Fruit fly (Drosophila melanogaster) whole organism, embryonic: ENCODE data around the gene Pld3.
A peak's percentile ranks its signal among the peaks of the same experiment; 100 is the strongest.

Source experiments
- ATbp ChIP-seq: fragments of 200-800 bp; sonication (Bioruptor generic); optimal IDR thresholded peaks from 2 replicates; lab custom pipeline; 2017; ENCODE audit warnings: missing biosample characterization, mild to moderate bottlenecking, missing genetic modification characterization, missing genetic modification reagents
- Awh ChIP-seq: fragments of 200-800 bp; sonication (Bioruptor generic); IDR thresholded peaks from 2 replicates; pipeline ENCODE4, ENCODE4 v1.3.6; 2022; ENCODE audit warnings: missing biosample characterization, missing genetic modification characterization
- B-H2 ChIP-seq: fragments of 200-800 bp; sonication (Bioruptor generic); optimal IDR thresholded peaks from 2 replicates; lab custom pipeline; 2018; ENCODE audit warnings: missing biosample characterization, mild to moderate bottlenecking, missing genetic modification characterization
- BtbVII ChIP-seq: fragments of 200-800 bp; sonication (Bioruptor generic); optimal IDR thresholded peaks from 3 replicates; lab custom pipeline; 2017; ENCODE audit warnings: missing biosample characterization, mild to moderate bottlenecking, missing genetic modification characterization
- CG1024 ChIP-seq: fragments of 200-800 bp; sonication (Bioruptor generic); IDR thresholded peaks from 2 replicates; pipeline ENCODE4 v1.3.6; 2022; ENCODE audit warnings: missing biosample characterization, missing genetic modification characterization
- CG10462 ChIP-seq: fragments of 200-800 bp; sonication (Bioruptor generic); optimal IDR thresholded peaks from 2 replicates; lab custom pipeline; 2016; ENCODE audit warnings: missing biosample characterization, missing genetic modification characterization
- CG10979 ChIP-seq: fragments of 200-800 bp; sonication (Bioruptor generic); optimal IDR thresholded peaks from 2 replicates; lab custom pipeline; 2018; ENCODE audit warnings: missing biosample characterization, mild to moderate bottlenecking, missing genetic modification characterization, moderate library complexity
- CG11247 ChIP-seq: fragments of 200-800 bp; sonication (Bioruptor generic); IDR thresholded peaks from 2 replicates; pipeline ENCODE4 v1.3.6; 2022; ENCODE audit warnings: missing biosample characterization, missing genetic modification characterization
- CG11398 ChIP-seq: fragments of 200-800 bp; sonication (Bioruptor generic); optimal IDR thresholded peaks from 2 replicates; lab custom pipeline; 2016; ENCODE audit warnings: missing biosample characterization, missing genetic modification characterization
- CG12391 ChIP-seq: fragments of 200-800 bp; sonication (Bioruptor generic); optimal IDR thresholded peaks from 3 replicates; lab custom pipeline; 2018; ENCODE audit warnings: missing biosample characterization, mild to moderate bottlenecking, missing genetic modification characterization, moderate library complexity
- CG13624 ChIP-seq: fragments of 200-800 bp; sonication (Bioruptor generic); optimal IDR thresholded peaks from 2 replicates; lab custom pipeline; 2016; ENCODE audit warnings: missing biosample characterization, missing genetic modification characterization
- CG13775 ChIP-seq: fragments of 200-800 bp; sonication (Bioruptor generic); optimal IDR thresholded peaks from 3 replicates; lab custom pipeline; 2017; ENCODE audit warnings: missing biosample characterization, mild to moderate bottlenecking, missing genetic modification characterization
- CG14965 ChIP-seq: fragments of 200-800 bp; sonication (Bioruptor generic); optimal IDR thresholded peaks from 2 replicates; lab custom pipeline; 2016; ENCODE audit warnings: missing biosample characterization, missing genetic modification characterization, borderline replicate concordance
- CG15479 ChIP-seq: fragments of 200-800 bp; sonication (Bioruptor generic); optimal IDR thresholded peaks from 3 replicates; lab custom pipeline; 2019; ENCODE audit warnings: missing biosample characterization, mild to moderate bottlenecking, missing genetic modification characterization, moderate library complexity
- CG18476 ChIP-seq: fragments of 200-800 bp; sonication (Bioruptor generic); optimal IDR thresholded peaks from 2 replicates; lab custom pipeline; 2016; ENCODE audit warnings: missing biosample characterization, mild to moderate bottlenecking, missing genetic modification characterization
- CG3281 ChIP-seq: fragments of 200-800 bp; sonication (Bioruptor generic); optimal IDR thresholded peaks from 3 replicates; lab custom pipeline; 2017; ENCODE audit warnings: missing biosample characterization, mild to moderate bottlenecking, missing genetic modification characterization
- CG4360 ChIP-seq: fragments of 200-800 bp; sonication (Bioruptor generic); IDR thresholded peaks from 2 replicates; pipeline ENCODE4 v1.3.6; 2022; ENCODE audit warnings: missing biosample characterization, missing genetic modification characterization
- CG4424 ChIP-seq: fragments of 200-800 bp; sonication (Bioruptor generic); optimal IDR thresholded peaks from 3 replicates; lab custom pipeline; 2016; ENCODE audit warnings: missing biosample characterization, missing genetic modification characterization
- CG4617 ChIP-seq: fragments of 200-800 bp; sonication (Bioruptor generic); optimal IDR thresholded peaks from 3 replicates; lab custom pipeline; 2016; ENCODE audit warnings: missing biosample characterization, missing genetic modification characterization, borderline replicate concordance
- CG6654 ChIP-seq: fragments of 200-800 bp; sonication (Bioruptor generic); optimal IDR thresholded peaks from 2 replicates; lab custom pipeline; 2017; ENCODE audit warnings: missing biosample characterization, mild to moderate bottlenecking, missing genetic modification characterization
- CG7271 ChIP-seq: fragments of 200-800 bp; sonication (Bioruptor generic); optimal IDR thresholded peaks from 2 replicates; lab custom pipeline; 2018; ENCODE audit warnings: missing biosample characterization, mild to moderate bottlenecking, missing genetic modification characterization, moderate library complexity
- CG7357 ChIP-seq: fragments of 200-800 bp; sonication (Bioruptor generic); IDR thresholded peaks from 3 replicates; pipeline ENCODE4 v1.3.6; 2022; ENCODE audit warnings: missing biosample characterization, missing genetic modification characterization
- CG7839 ChIP-seq: fragments of 200-800 bp; sonication (Bioruptor generic); optimal IDR thresholded peaks from 3 replicates; lab custom pipeline; 2018; ENCODE audit warnings: missing biosample characterization, mild to moderate bottlenecking, missing genetic modification characterization, moderate library complexity
- CG7928 ChIP-seq: fragments of 200-800 bp; sonication (Bioruptor generic); optimal IDR thresholded peaks from 2 replicates; lab custom pipeline; 2017; ENCODE audit warnings: missing biosample characterization, mild to moderate bottlenecking, missing genetic modification characterization
- CG7987 ChIP-seq: fragments of 200-800 bp; sonication (Bioruptor generic); optimal IDR thresholded peaks from 2 replicates; lab custom pipeline; 2018; ENCODE audit warnings: missing biosample characterization, mild to moderate bottlenecking, missing genetic modification characterization, moderate library complexity
- CG8359 ChIP-seq: fragments of 200-800 bp; sonication (Bioruptor generic); optimal IDR thresholded peaks from 2 replicates; lab custom pipeline; 2017; ENCODE audit warnings: missing biosample characterization, mild to moderate bottlenecking, missing genetic modification characterization, borderline replicate concordance
- CrebB ChIP-seq: fragments of 200-800 bp; sonication (Bioruptor generic); optimal IDR thresholded peaks from 3 replicates; lab custom pipeline; 2018; ENCODE audit warnings: missing biosample characterization, mild to moderate bottlenecking, missing genetic modification characterization
- D19A ChIP-seq: fragments of 200-800 bp; optimal IDR thresholded peaks from 3 replicates; lab custom pipeline; 2019; ENCODE audit warnings: missing biosample characterization, mild to moderate bottlenecking, missing genetic modification characterization, moderate library complexity
- Drgx ChIP-seq: fragments of 200-800 bp; sonication (Bioruptor generic); IDR thresholded peaks from 2 replicates; pipeline ENCODE4 v1.3.6; 2022; ENCODE audit warnings: missing biosample characterization, missing genetic modification characterization
- Hr51 ChIP-seq, 2 experiments: fragments of 200-800 bp; sonication (Bioruptor generic); optimal IDR thresholded peaks; 2 replicates in 1 of 2; 3 replicates in 1 of 2; lab custom pipeline; 2016 to 2018; ENCODE audit warnings: missing biosample characterization in 2 of 2, missing genetic modification characterization in 2 of 2, mild to moderate bottlenecking in 1 of 2, moderate library complexity in 1 of 2
- Nf-YA ChIP-seq: fragments of 200-800 bp; sonication (Bioruptor generic); IDR thresholded peaks from 2 replicates; pipeline ENCODE4 v1.3.6; 2022; ENCODE audit warnings: missing biosample characterization, missing genetic modification characterization
- Xrp1 ChIP-seq: fragments of 200-800 bp; sonication (Bioruptor generic); IDR thresholded peaks from 2 replicates; pipeline ENCODE4 v1.3.6; 2022; ENCODE audit warnings: missing biosample characterization, missing genetic modification characterization
- ase ChIP-seq: fragments of 200-800 bp; sonication (Bioruptor generic); IDR thresholded peaks from 3 replicates; pipeline ENCODE4 v1.3.6; 2022; ENCODE audit warnings: missing biosample characterization, missing genetic modification characterization
- ci ChIP-seq: fragments of 200-800 bp; sonication (Bioruptor generic); IDR thresholded peaks from 3 replicates; pipeline ENCODE4 v1.3.6; 2022; ENCODE audit warnings: missing biosample characterization, missing genetic modification characterization
- grau ChIP-seq: fragments of 200-800 bp; optimal IDR thresholded peaks from 3 replicates; lab custom pipeline; 2019; ENCODE audit warnings: missing biosample characterization, mild to moderate bottlenecking, missing genetic modification characterization, moderate library complexity
- h ChIP-seq: fragments of >200 bp; optimal IDR thresholded peaks from 2 replicates; lab custom pipeline; 2017
- ham ChIP-seq: fragments of 200-800 bp; sonication (Bioruptor generic); IDR thresholded peaks from 2 replicates; pipeline ENCODE4 v1.3.6; 2022; ENCODE audit warnings: missing biosample characterization, missing genetic modification characterization
- hth ChIP-seq: fragments of >200 bp; optimal IDR thresholded peaks from 2 replicates; lab custom pipeline; 2017; ENCODE audit warnings: inconsistent platforms
- lab ChIP-seq: fragments of 200-800 bp; sonication (Bioruptor generic); optimal IDR thresholded peaks from 3 replicates; lab custom pipeline; 2017; ENCODE audit warnings: missing biosample characterization, missing genetic modification characterization, mild to moderate bottlenecking, moderate library complexity, missing genetic modification reagents
- onecut ChIP-seq: fragments of 200-800 bp; sonication (Bioruptor generic); IDR thresholded peaks from 2 replicates; pipeline ENCODE4 v1.3.6; 2022; ENCODE audit warnings: missing biosample characterization, missing genetic modification characterization
- otp ChIP-seq: fragments of 200-800 bp; sonication (Bioruptor generic); IDR thresholded peaks from 3 replicates; pipeline ENCODE4, ENCODE4 v1.3.6; 2022; ENCODE audit warnings: missing biosample characterization, missing genetic modification characterization
- pan ChIP-seq, 4 experiments: fragments of >200 bp in 3 of 4; fragments of 200-800 bp in 1 of 4; sonication (Bioruptor generic) in 1 of 4; optimal IDR thresholded peaks in 3 of 4; IDR thresholded peaks in 1 of 4; 2 replicates each; pipeline versions ENCODE4 v1.3.6 to Lab custom; 2017 to 2022; ENCODE audit warnings: missing biosample characterization in 2 of 4, missing genetic modification characterization in 2 of 4, mixed read lengths in 1 of 4
- sim ChIP-seq: fragments of 200-800 bp; sonication (Bioruptor generic); IDR thresholded peaks from 2 replicates; pipeline ENCODE4 v1.3.6; 2022; ENCODE audit warnings: missing biosample characterization, missing genetic modification characterization
- sima ChIP-seq: fragments of 200-800 bp; sonication (Bioruptor generic); optimal IDR thresholded peaks from 2 replicates; lab custom pipeline; 2016; ENCODE audit warnings: missing biosample characterization, missing genetic modification characterization
- sob ChIP-seq: fragments of 200-800 bp; sonication (Bioruptor generic); IDR thresholded peaks from 2 replicates; pipeline ENCODE4 v1.3.6; 2022; ENCODE audit warnings: missing biosample characterization, missing genetic modification characterization
- sug ChIP-seq: fragments of 200-800 bp; optimal IDR thresholded peaks from 2 replicates; lab custom pipeline; 2019; ENCODE audit warnings: missing biosample characterization, mild to moderate bottlenecking, missing genetic modification characterization, moderate library complexity
- tup ChIP-seq: fragments of 200-800 bp; sonication (Bioruptor generic); optimal IDR thresholded peaks from 2 replicates; lab custom pipeline; 2016; ENCODE audit warnings: missing biosample characterization, mild to moderate bottlenecking, missing genetic modification characterization, moderate library complexity
- tx ChIP-seq: fragments of 200-800 bp; sonication (Bioruptor generic); optimal IDR thresholded peaks from 2 replicates; lab custom pipeline; 2016; ENCODE audit warnings: missing biosample characterization, missing genetic modification characterization
- wor ChIP-seq: fragments of 200-800 bp; sonication (Bioruptor generic); IDR thresholded peaks from 2 replicates; pipeline ENCODE4 v1.3.6; 2022; ENCODE audit warnings: missing biosample characterization, missing genetic modification characterization

Pld3 gene

dm6 chr2L:21156156-21157040, 2.2 kb upstream of the Pld3 start, which contains the start of the genes Mpp6 and E2f2 (continued):
- peak; percentile 71 for TF ChIP-seq CG11247
- peak in 1 of 2 experiments; percentile 17 for TF ChIP-seq Hr51 (GFP tag; optimal IDR thresholded peaks at IDR 0.05; lab: Kevin White, UChicago)
- TF ChIP-seq Awh (GFP tag; lab: Robert Waterston, UW), result no peak
- TF ChIP-seq CG8359 (GFP tag; lab: Kevin White, UChicago), result no peak
- no peak for TF ChIP-seq hth (lab: Kevin White, UChicago)
- no peak for TF ChIP-seq CG18476
- no peak for TF ChIP-seq otp (GFP tag; lab: Robert Waterston, UW)
- no peak for TF ChIP-seq CG6654
- TF ChIP-seq CrebB (tag; lab: Kevin White, UChicago), result no peak
- no peak for TF ChIP-seq ATbp (GFP tag; lab: Kevin White, UChicago)
- peak; percentile 50 for TF ChIP-seq onecut (GFP tag; lab: Robert Waterston, UW)
- no peak for TF ChIP-seq pan (optimal IDR thresholded peaks at IDR 0.05; lab: Kevin White, UChicago)
- peak in 1 of 2 experiments; percentile 48 for TF ChIP-seq pan (GFP tag; optimal IDR thresholded peaks at IDR 0.05 in 1 of 2, IDR thresholded peaks at IDR 0.05 in 1 of 2)
- no peak for TF ChIP-seq CG4424
- TF ChIP-seq sima (GFP tag; lab: Kevin White, UChicago), result no peak
- TF ChIP-seq grau (tag; lab: Kevin White, UChicago), result peak; percentile 24
- TF ChIP-seq CG10979, result no peak
- peak; percentile 64 for TF ChIP-seq CG13624 (GFP tag; lab: Kevin White, UChicago)
- TF ChIP-seq tup (GFP tag; lab: Kevin White, UChicago), result no peak
- TF ChIP-seq ase, result no peak
- peak; percentile 26 for TF ChIP-seq sug
- peak; percentile 28 for TF ChIP-seq CG7987 (GFP tag; lab: Kevin White, UChicago)
- peak; percentile 61 for TF ChIP-seq B-H2 (GFP tag; lab: Kevin White, UChicago)
- no peak for TF ChIP-seq Nf-YA (GFP tag; lab: Robert Waterston, UW)
- no peak for TF ChIP-seq CG4360 (GFP tag; lab: Robert Waterston, UW)
- TF ChIP-seq sob (GFP tag; lab: Robert Waterston, UW), result peak; percentile 86
- peak; percentile 6 for TF ChIP-seq CG12391 (tag; lab: Kevin White, UChicago)
- no peak for TF ChIP-seq ham (GFP tag; lab: Robert Waterston, UW)
- TF ChIP-seq CG7928 (GFP tag; lab: Kevin White, UChicago), result no peak
- TF ChIP-seq Xrp1 (GFP tag; lab: Robert Waterston, UW), result peak; percentile 58
- TF ChIP-seq Drgx (GFP tag; lab: Robert Waterston, UW), result no peak
- TF ChIP-seq D19A (tag; lab: Kevin White, UChicago), result no peak
- TF ChIP-seq CG10462 (GFP tag; lab: Kevin White, UChicago), result no peak
- TF ChIP-seq CG1024 (GFP tag; lab: Robert Waterston, UW), result no peak
- TF ChIP-seq CG11398, result no peak
- peak; percentile 4 for TF ChIP-seq CG4617 (GFP tag; lab: Kevin White, UChicago)
- TF ChIP-seq ci (GFP tag; lab: Robert Waterston, UW), result 0 out of 3 replicates have a peak, but pooled peaks have one; percentile 12
- no peak for TF ChIP-seq tx (GFP tag; lab: Kevin White, UChicago)
- TF ChIP-seq CG7839 (tag; lab: Kevin White, UChicago), result peak; percentile 7
- no peak for TF ChIP-seq CG14965 (GFP tag; lab: Kevin White, UChicago)
- TF ChIP-seq CG7271, result no peak
- no peak for TF ChIP-seq CG13775
- TF ChIP-seq lab (GFP tag; lab: Kevin White, UChicago), result no peak
- TF ChIP-seq sim (GFP tag; lab: Robert Waterston, UW), result peak; percentile 34; the same call in 1 of the 2 replicates
- no peak for TF ChIP-seq BtbVII
- TF ChIP-seq CG7357 (GFP tag; lab: Robert Waterston, UW), result no peak
- no peak for TF ChIP-seq h (lab: Kevin White, UChicago)
- TF ChIP-seq CG15479 (GFP tag; lab: Kevin White, UChicago), result no peak
- no peak for TF ChIP-seq wor
- peak; percentile 4 for TF ChIP-seq CG3281 (GFP tag; lab: Kevin White, UChicago)
